Worm (Caenorhabditis elegans) whole organism, L4 larva: ENCODE measurements around the gene srbc-60.

Source experiments
- ama-1 ChIP-seq: fragments of 150-350 bp; optimal IDR thresholded peaks from 2 replicates; lab custom pipeline; 2014; ENCODE audit warnings: inconsistent platforms, mixed read lengths
- ces-1 ChIP-seq: fragments of 150-350 bp; sonication (generic microtip); optimal IDR thresholded peaks from 4 replicates; lab custom pipeline; 2014; ENCODE audit warnings: missing biosample characterization, missing genetic modification reagents, missing genetic modification characterization
- daf-12 ChIP-seq: fragments of 150-350 bp; optimal IDR thresholded peaks from 2 replicates; lab custom pipeline; 2014; ENCODE audit warnings: missing biosample characterization, missing genetic modification reagents, missing genetic modification characterization
- gei-8 ChIP-seq: fragments of 200-800 bp; sonication (Bioruptor generic); optimal IDR thresholded peaks from 2 replicates; lab custom pipeline; 2018; ENCODE audit warnings: mild to moderate bottlenecking, missing genetic modification characterization, missing compliant biosample characterization
- nhr-76 ChIP-seq: fragments of 150-350 bp; optimal IDR thresholded peaks from 2 replicates; lab custom pipeline; 2014; ENCODE audit warnings: missing biosample characterization, missing genetic modification characterization
- saeg-2 ChIP-seq: fragments of 200-800 bp; sonication (Bioruptor generic); IDR thresholded peaks from 2 replicates; pipeline ENCODE4 v1.3.6; 2022; ENCODE audit warnings: missing genetic modification reagents, missing genetic modification characterization, missing compliant biosample characterization
- unc-62 ChIP-seq, 3 experiments: fragments of 150-350 bp in 1 of 3; sonication (generic microtip); optimal IDR thresholded peaks in 2 of 3; peaks in 1 of 3; 1 replicate in 1 of 3; 2 replicates in 2 of 3; lab custom pipeline; 2014 to 2017; ENCODE audit warnings: missing biosample characterization in 3 of 3, missing genetic modification characterization in 3 of 3, missing genetic modification reagents in 3 of 3, missing genotype in 1 of 3

DNA sequence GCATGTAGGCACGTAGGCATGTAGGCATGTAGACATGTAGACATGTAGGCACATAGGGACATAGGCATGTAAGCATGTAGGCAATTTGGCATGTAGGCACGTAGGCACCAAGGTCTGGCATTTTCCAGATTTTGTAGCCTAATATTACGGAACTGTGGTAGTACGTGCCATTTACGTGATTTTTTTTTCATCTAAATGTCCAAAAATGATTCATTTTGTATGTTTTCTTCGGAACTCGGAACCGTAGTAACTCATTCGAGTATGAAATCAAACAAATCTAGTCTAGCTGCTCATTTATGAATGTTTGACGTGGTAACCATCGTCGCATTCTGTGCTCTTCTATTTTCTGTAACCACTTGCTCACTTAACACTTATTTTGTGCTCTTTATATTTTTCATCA lies 1.8 kb upstream of the srbc-60 start, which contains the start of gene srbc-59:
- TF ChIP-seq saeg-2 (GFP tag; lab: Robert Waterston, UW) (no peak), ces-1 (no peak), ama-1 (no peak), daf-12 (no peak), gei-8 (GFP tag; lab: Kevin White, UChicago) (no peak), nhr-76 (tag; lab: Kevin White, UChicago) (no peak), unc-62 (GFP tag; optimal IDR thresholded peaks at IDR 0.05 in 1 of 2; lab: Kevin White, UChicago) (no peak), unc-62 (tag; optimal IDR thresholded peaks at IDR 0.05; lab: Kevin White, UChicago) (no peak)
